Worm (Caenorhabditis elegans): ENCODE measurements around the gene clr-1.

Gene clr-1

DNA sequence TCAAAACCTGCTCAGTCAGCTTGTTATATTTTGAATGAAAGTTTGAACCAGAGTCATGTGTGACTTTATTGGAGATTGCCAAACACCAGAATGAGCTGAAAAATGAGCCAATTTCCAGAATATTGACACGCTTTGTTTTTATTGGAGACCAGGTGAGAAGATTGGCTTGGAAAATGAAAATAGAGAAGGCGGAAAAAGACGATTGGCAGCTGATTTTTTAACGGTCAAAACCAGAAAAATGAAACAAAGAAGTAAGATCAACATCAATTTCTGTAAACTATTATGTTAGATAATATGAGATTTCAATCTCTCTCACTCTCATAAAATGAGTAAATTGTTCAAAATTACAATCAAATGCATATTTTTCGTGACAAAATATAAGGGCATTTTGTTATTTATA is 33.1 kb upstream of the clr-1 start, which contains the start of gene srx-114:
srx-114 (minus strand) TSS at position 101 of the 400 bp plus-strand sequence.
- TF ChIP-seq ceh-2 (tag; optimal IDR thresholded peaks at IDR 0.05) (no peak), sox-4 (tag; optimal IDR thresholded peaks at IDR 0.05) (no peak)

ce11 chrII:5436833-5437232 is 29.3 kb upstream of the clr-1 start, which contains the start of gene dct-5:
TSS of gene dct-5 (minus strand) at chrII:5436933.
- no peak for TF ChIP-seq lin-11 (tag; optimal IDR thresholded peaks at IDR 0.05)

DNA sequence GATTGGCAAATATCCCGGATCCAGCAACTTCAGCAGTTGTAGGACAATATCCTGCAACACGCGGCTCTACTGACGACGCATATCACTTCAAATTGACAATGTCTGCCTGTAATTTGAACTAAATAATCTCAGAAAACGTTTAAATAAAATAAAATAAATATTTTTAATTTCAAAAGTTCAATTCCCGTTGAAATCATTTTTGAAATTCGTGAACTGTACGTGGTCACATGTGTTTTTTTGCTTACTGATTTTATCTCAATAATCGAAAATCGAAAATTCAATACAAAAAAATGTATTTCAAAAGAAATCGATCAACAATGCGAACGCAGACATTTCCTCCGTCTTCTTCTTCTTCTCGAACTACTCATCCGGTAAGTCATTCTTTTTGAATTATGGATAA is 28.6 kb upstream of the clr-1 start, which contains the start of gene F07F6.1:
F07F6.1 (plus strand) TSS at position 301 of the 400 bp plus-strand sequence.
- no peak for TF ChIP-seq dve-1 (tag; optimal IDR thresholded peaks at IDR 0.05)
- TF ChIP-seq pax-1 (tag; optimal IDR thresholded peaks at IDR 0.05) = no peak
- no peak for TF ChIP-seq madf-2 (tag; optimal IDR thresholded peaks at IDR 0.05)
- TF ChIP-seq eyg-1 (tag; optimal IDR thresholded peaks at IDR 0.05) = no peak
- no peak for TF ChIP-seq ahr-1 (tag; optimal IDR thresholded peaks at IDR 0.05)
- TF ChIP-seq hlh-30 (tag; optimal IDR thresholded peaks at IDR 0.05; ENCODE audit: insufficient read depth) = no peak
- TF ChIP-seq npax-4 (tag; optimal IDR thresholded peaks at IDR 0.05) = no peak

- TF ChIP-seq dmd-4 (tag; optimal IDR thresholded peaks at IDR 0.05; ENCODE audit: borderline replicate concordance) (no peak), gmeb-2 (tag; optimal IDR thresholded peaks at IDR 0.05) (no peak), ref-2 (tag; optimal IDR thresholded peaks at IDR 0.05) (no peak), madf-2 (tag; optimal IDR thresholded peaks at IDR 0.05) (no peak), pha-2 (tag; optimal IDR thresholded peaks at IDR 0.05) (no peak), fkh-6 (tag; optimal IDR thresholded peaks at IDR 0.05) (no peak), tbx-7 (tag; optimal IDR thresholded peaks at IDR 0.05) (no peak), elt-4 (tag; optimal IDR thresholded peaks at IDR 0.05) (no peak), elt-2 (tag; optimal IDR thresholded peaks at IDR 0.05) (no peak), C38D4.7 (GFP tag; optimal IDR thresholded peaks at IDR 0.05) (no peak), ceh-24 (tag; optimal IDR thresholded peaks at IDR 0.05) (no peak), lin-11 (tag; optimal IDR thresholded peaks at IDR 0.05) (no peak), ceh-2 (tag; optimal IDR thresholded peaks at IDR 0.05) (no peak), pros-1 (tag; optimal IDR thresholded peaks at IDR 0.05) (no peak), pha-4 (tag; optimal IDR thresholded peaks at IDR 0.05) (no peak), lim-6 (tag; optimal IDR thresholded peaks at IDR 0.05) (no peak), rnt-1 (tag; optimal IDR thresholded peaks at IDR 0.05) (no peak)
Measured at ce11 chrII:5446506-5446905, 19.7 kb upstream of the clr-1 start, which contains the start of gene nmr-1. TSS of gene nmr-1 (minus strand) at chrII:5446606.

DNA sequence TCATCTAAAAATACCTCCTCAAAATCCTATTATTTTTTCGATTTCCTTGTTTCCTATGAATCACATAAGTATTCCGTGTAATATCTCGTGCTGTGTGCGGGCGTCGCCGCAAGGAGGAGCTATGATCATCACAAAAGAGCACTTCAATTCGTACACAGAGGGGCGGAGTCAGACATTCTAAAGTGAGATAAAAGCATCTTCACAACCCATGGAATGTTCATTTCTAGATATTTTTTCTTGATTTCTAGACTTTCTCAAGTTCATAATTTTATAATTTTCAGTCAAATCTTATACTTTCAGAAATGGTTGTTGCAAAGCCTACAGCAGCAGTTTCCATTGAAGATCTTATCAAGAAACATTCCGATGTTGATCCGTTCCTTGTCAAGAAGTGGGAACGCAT is 18.8 kb upstream of the clr-1 start, which contains the start of gene cex-1:
cex-1 (plus strand) TSS at position 301 of the 400 bp plus-strand sequence.
- no peak for TF ChIP-seq unc-55 (GFP tag; optimal IDR thresholded peaks at IDR 0.05)
- no peak for TF ChIP-seq npax-4 (tag; optimal IDR thresholded peaks at IDR 0.05)

- TF ChIP-seq unc-55 (GFP tag; optimal IDR thresholded peaks at IDR 0.05) = peak; percentile 77
- peak; percentile 23 for TF ChIP-seq ceh-18 (tag; optimal IDR thresholded peaks at IDR 0.05)
- TF ChIP-seq ceh-30 (tag; optimal IDR thresholded peaks at IDR 0.05) = no peak
- TF ChIP-seq zip-5 (tag; optimal IDR thresholded peaks at IDR 0.05) = no peak
- no peak for TF ChIP-seq npax-4 (tag; optimal IDR thresholded peaks at IDR 0.05)
Measured at ce11 chrII:5449219-5449618, 16.9 kb upstream of the clr-1 start.

DNA sequence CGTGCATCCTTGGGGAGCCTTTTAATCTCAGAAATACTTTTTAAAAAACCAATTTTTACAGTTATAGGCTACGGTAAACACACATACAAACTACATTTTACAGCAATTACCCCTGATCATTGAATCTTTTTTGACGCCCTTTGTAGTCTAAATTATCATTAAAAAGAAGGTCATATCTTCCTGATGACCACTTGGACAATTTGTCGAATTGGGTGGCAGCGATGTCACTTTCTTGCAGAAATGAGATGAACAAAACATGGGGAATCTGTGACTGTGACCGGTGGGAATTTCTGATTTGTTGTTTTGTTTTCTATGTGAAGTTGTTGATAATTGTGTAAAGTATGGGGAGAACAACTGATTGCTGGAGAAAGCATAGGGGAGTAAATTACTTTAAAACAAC is 16.5 kb upstream of the clr-1 start:
- TF ChIP-seq ceh-19 (GFP tag; optimal IDR thresholded peaks at IDR 0.05) (no peak), nfya-1 (tag; optimal IDR thresholded peaks at IDR 0.05) (no peak), pax-1 (tag; optimal IDR thresholded peaks at IDR 0.05) (no peak), pros-1 (tag; optimal IDR thresholded peaks at IDR 0.05) (no peak), gmeb-2 (tag; optimal IDR thresholded peaks at IDR 0.05) (no peak), pha-4 (tag; optimal IDR thresholded peaks at IDR 0.05) (no peak), ceh-18 (tag; optimal IDR thresholded peaks at IDR 0.05) (no peak), dve-1 (tag; optimal IDR thresholded peaks at IDR 0.05) (no peak), ceh-30 (tag; optimal IDR thresholded peaks at IDR 0.05) (no peak), ttx-3 (tag; optimal IDR thresholded peaks at IDR 0.05) (no peak), hlh-15 (tag; optimal IDR thresholded peaks at IDR 0.05) (no peak), unc-86 (tag; optimal IDR thresholded peaks at IDR 0.05) (no peak), sox-2 (GFP tag; IDR thresholded peaks at IDR 0.05) (no peak), F13H6.1 (tag; optimal IDR thresholded peaks at IDR 0.05) (no peak), C38D4.7 (GFP tag; optimal IDR thresholded peaks at IDR 0.05) (no peak), tbx-2 (tag; optimal IDR thresholded peaks at IDR 0.05) (no peak)
